Fruit fly (Drosophila melanogaster) whole organism, embryonic: Measurements from ENCODE around the gene SamDC.

ENCODE experiments used
- Aef1 ChIP-seq: fragments of 200-800 bp; sonication (Bioruptor generic); IDR thresholded peaks from 3 replicates; pipeline ENCODE4 v1.3.6; 2022; ENCODE audit warnings: missing biosample characterization, missing genetic modification characterization
- Atf3 ChIP-seq: fragments of 200-800 bp; sonication (Bioruptor generic); optimal IDR thresholded peaks from 3 replicates; lab custom pipeline; 2016; ENCODE audit warnings: missing biosample characterization, missing genetic modification characterization
- Atf6 ChIP-seq: fragments of 200-800 bp; sonication (Bioruptor generic); IDR thresholded peaks from 2 replicates; pipeline ENCODE4 v1.3.6; 2022; ENCODE audit warnings: missing biosample characterization, missing genetic modification characterization
- CG12219 ChIP-seq: fragments of 200-800 bp; sonication (Bioruptor generic); optimal IDR thresholded peaks from 3 replicates; lab custom pipeline; 2018; ENCODE audit warnings: missing biosample characterization, mild to moderate bottlenecking, missing genetic modification characterization
- CG14667 ChIP-seq: fragments of 200-800 bp; sonication (Bioruptor generic); IDR thresholded peaks from 2 replicates; pipeline ENCODE4 v1.3.6; 2022; ENCODE audit warnings: missing biosample characterization, missing genetic modification characterization
- CG14710 ChIP-seq: fragments of 200-800 bp; sonication (Bioruptor generic); optimal IDR thresholded peaks from 3 replicates; lab custom pipeline; 2019; ENCODE audit warnings: missing biosample characterization, mild to moderate bottlenecking, missing genetic modification characterization, moderate library complexity
- CG15011 ChIP-seq: fragments of 200-800 bp; sonication (Bioruptor generic); optimal IDR thresholded peaks from 3 replicates; lab custom pipeline; 2018; ENCODE audit warnings: missing biosample characterization, mild to moderate bottlenecking, missing genetic modification characterization
- CG1602 ChIP-seq: fragments of 200-800 bp; sonication (Bioruptor generic); optimal IDR thresholded peaks from 3 replicates; lab custom pipeline; 2016; ENCODE audit warnings: missing biosample characterization, missing genetic modification characterization
- CG17802 ChIP-seq: fragments of 200-800 bp; sonication (Bioruptor generic); optimal IDR thresholded peaks from 2 replicates; lab custom pipeline; 2018; ENCODE audit warnings: missing biosample characterization, mild to moderate bottlenecking, missing genetic modification characterization, moderate library complexity
- CG17829 ChIP-seq: fragments of 200-800 bp; optimal IDR thresholded peaks from 2 replicates; lab custom pipeline; 2019; ENCODE audit warnings: missing biosample characterization, mild to moderate bottlenecking, missing genetic modification characterization, moderate library complexity
- CG18262 ChIP-seq: fragments of 200-800 bp; optimal IDR thresholded peaks from 3 replicates; lab custom pipeline; 2019; ENCODE audit warnings: missing biosample characterization, mild to moderate bottlenecking, missing genetic modification characterization, moderate library complexity
- CG2116 ChIP-seq: fragments of 200-800 bp; sonication (Bioruptor generic); optimal IDR thresholded peaks from 3 replicates; lab custom pipeline; 2018; ENCODE audit warnings: missing biosample characterization, mild to moderate bottlenecking, missing genetic modification characterization
- CG2678 ChIP-seq: fragments of 200-800 bp; sonication (Bioruptor generic); optimal IDR thresholded peaks from 3 replicates; lab custom pipeline; 2019; ENCODE audit warnings: missing biosample characterization, mild to moderate bottlenecking, missing genetic modification characterization, moderate library complexity
- CG34376 ChIP-seq: fragments of 200-800 bp; sonication (Bioruptor generic); optimal IDR thresholded peaks from 2 replicates; lab custom pipeline; 2018; ENCODE audit warnings: missing biosample characterization, mild to moderate bottlenecking, missing genetic modification characterization
- CG3726 ChIP-seq: fragments of 200-800 bp; sonication (Bioruptor generic); IDR thresholded peaks from 3 replicates; pipeline ENCODE4, ENCODE4 v1.3.6; 2022; ENCODE audit warnings: missing biosample characterization, missing genetic modification characterization
- CG4707 ChIP-seq: fragments of 200-800 bp; sonication (Bioruptor generic); optimal IDR thresholded peaks from 2 replicates; lab custom pipeline; 2018; ENCODE audit warnings: missing biosample characterization, mild to moderate bottlenecking, missing genetic modification characterization, moderate library complexity
- CG5180 ChIP-seq: fragments of 200-800 bp; sonication (Bioruptor generic); optimal IDR thresholded peaks from 3 replicates; lab custom pipeline; 2017; ENCODE audit warnings: missing biosample characterization, missing genetic modification characterization, mild to moderate bottlenecking, moderate library complexity, missing genetic modification reagents
- CG6654 ChIP-seq: fragments of 200-800 bp; sonication (Bioruptor generic); optimal IDR thresholded peaks from 2 replicates; lab custom pipeline; 2017; ENCODE audit warnings: missing biosample characterization, mild to moderate bottlenecking, missing genetic modification characterization
- CG6765 ChIP-seq: fragments of 200-800 bp; sonication (Bioruptor generic); optimal IDR thresholded peaks from 3 replicates; lab custom pipeline; 2017; ENCODE audit warnings: missing biosample characterization, mild to moderate bottlenecking, missing genetic modification characterization
- CG7786 ChIP-seq: fragments of 200-800 bp; sonication (Bioruptor generic); optimal IDR thresholded peaks from 2 replicates; lab custom pipeline; 2016; ENCODE audit warnings: missing biosample characterization, missing genetic modification characterization
- CG7987 ChIP-seq: fragments of 200-800 bp; sonication (Bioruptor generic); optimal IDR thresholded peaks from 2 replicates; lab custom pipeline; 2018; ENCODE audit warnings: missing biosample characterization, mild to moderate bottlenecking, missing genetic modification characterization, moderate library complexity
- CG8281 ChIP-seq: fragments of 200-800 bp; sonication (Bioruptor generic); optimal IDR thresholded peaks from 2 replicates; lab custom pipeline; 2018; ENCODE audit warnings: missing biosample characterization, mild to moderate bottlenecking, missing genetic modification characterization, moderate library complexity
- CG9215 ChIP-seq: fragments of 200-800 bp; sonication (Bioruptor generic); IDR thresholded peaks from 2 replicates; pipeline ENCODE4 v1.3.6; 2022; ENCODE audit warnings: missing biosample characterization, missing genetic modification characterization
- Camta ChIP-seq: fragments of 200-800 bp; sonication (Bioruptor generic); optimal IDR thresholded peaks from 2 replicates; lab custom pipeline; 2016; ENCODE audit warnings: missing biosample characterization, missing genetic modification characterization
- D19A ChIP-seq: fragments of 200-800 bp; optimal IDR thresholded peaks from 3 replicates; lab custom pipeline; 2019; ENCODE audit warnings: missing biosample characterization, mild to moderate bottlenecking, missing genetic modification characterization, moderate library complexity
- Dbx ChIP-seq: fragments of 200-800 bp; sonication (Bioruptor generic); IDR thresholded peaks from 3 replicates; pipeline ENCODE4 v1.3.6; 2022; ENCODE audit warnings: missing biosample characterization, missing genetic modification characterization
- E2f2 ChIP-seq: fragments of 200-800 bp; sonication (Bioruptor generic); IDR thresholded peaks from 2 replicates; pipeline ENCODE4 v1.3.6; 2022; ENCODE audit warnings: missing biosample characterization, missing genetic modification characterization
- Eip74EF ChIP-seq, 2 experiments: fragments of 200-800 bp in 1 of 2; fragments of >200 bp in 1 of 2; sonication (Bioruptor generic) in 1 of 2; optimal IDR thresholded peaks; 2 replicates each; lab custom pipeline; 2017 to 2019; ENCODE audit warnings: missing biosample characterization in 2 of 2, missing genetic modification characterization in 2 of 2, mild to moderate bottlenecking in 1 of 2, moderate library complexity in 1 of 2
- Hmx ChIP-seq: fragments of 200-800 bp; sonication (Bioruptor generic); optimal IDR thresholded peaks from 2 replicates; lab custom pipeline; 2016; ENCODE audit warnings: missing biosample characterization, missing genetic modification characterization
- Lhr ChIP-seq: fragments of 200-800 bp; sonication (Bioruptor generic); optimal IDR thresholded peaks from 3 replicates; lab custom pipeline; 2017; ENCODE audit warnings: mild to moderate bottlenecking, missing biosample characterization, missing genetic modification reagents, missing genetic modification characterization
- Max ChIP-seq: fragments of 200-800 bp; sonication (Bioruptor generic); optimal IDR thresholded peaks from 2 replicates; lab custom pipeline; 2016; ENCODE audit warnings: missing biosample characterization, mild to moderate bottlenecking, missing genetic modification characterization
- Spps ChIP-seq: fragments of 200-800 bp; sonication (Bioruptor generic); optimal IDR thresholded peaks from 2 replicates; lab custom pipeline; 2018; ENCODE audit warnings: missing biosample characterization, mild to moderate bottlenecking, missing genetic modification characterization
- TFAM ChIP-seq: fragments of 200-800 bp; sonication (Bioruptor generic); optimal IDR thresholded peaks from 2 replicates; lab custom pipeline; 2017; ENCODE audit warnings: missing biosample characterization, missing genetic modification characterization, inconsistent platforms
- Usf ChIP-seq: fragments of 200-800 bp; sonication (Bioruptor generic); optimal IDR thresholded peaks from 2 replicates; lab custom pipeline; 2017; ENCODE audit warnings: missing genotype, missing biosample characterization, missing genetic modification characterization
- ab ChIP-seq: fragments of 200-800 bp; sonication (Bioruptor generic); optimal IDR thresholded peaks from 2 replicates; lab custom pipeline; 2016; ENCODE audit warnings: missing biosample characterization, missing genetic modification characterization
- bowl ChIP-seq: fragments of 200-800 bp; sonication (Bioruptor generic); IDR thresholded peaks from 2 replicates; pipeline ENCODE4 v1.3.6; 2022; ENCODE audit warnings: missing biosample characterization, missing genetic modification characterization
- caup ChIP-seq: fragments of 200-800 bp; sonication (Bioruptor generic); optimal IDR thresholded peaks from 3 replicates; lab custom pipeline; 2017; ENCODE audit warnings: missing biosample characterization, mild to moderate bottlenecking, missing genetic modification characterization, moderate library complexity; ENCODE audit not compliant: severe bottlenecking
- ftz-f1 ChIP-seq: fragments of 200-800 bp; sonication (Bioruptor generic); optimal IDR thresholded peaks from 2 replicates; lab custom pipeline; 2016; ENCODE audit warnings: missing biosample characterization, missing genetic modification characterization
- lbe ChIP-seq: fragments of 200-800 bp; sonication (Bioruptor generic); optimal IDR thresholded peaks from 2 replicates; lab custom pipeline; 2016; ENCODE audit warnings: missing biosample characterization, mild to moderate bottlenecking, missing genetic modification characterization
- nerfin-1 ChIP-seq: fragments of 200-800 bp; sonication (Bioruptor generic); optimal IDR thresholded peaks from 3 replicates; lab custom pipeline; 2019; ENCODE audit warnings: missing biosample characterization, mild to moderate bottlenecking, missing genetic modification characterization, moderate library complexity
- pzg ChIP-seq: fragments of 200-800 bp; sonication (Bioruptor generic); optimal IDR thresholded peaks from 3 replicates; lab custom pipeline; 2018; ENCODE audit warnings: missing biosample characterization, mild to moderate bottlenecking, missing genetic modification characterization, moderate library complexity
- sc ChIP-seq, 3 experiments: fragments of >200 bp in 2 of 3; fragments of 200-800 bp in 1 of 3; sonication (Bioruptor generic) in 1 of 3; optimal IDR thresholded peaks; 2 replicates in 2 of 3; 3 replicates in 1 of 3; lab custom pipeline; 2017; ENCODE audit warnings: mild to moderate bottlenecking in 1 of 3, missing biosample characterization in 1 of 3, missing genetic modification characterization in 1 of 3, missing genetic modification reagents in 1 of 3
- scrt ChIP-seq: fragments of 200-800 bp; sonication (Bioruptor generic); optimal IDR thresholded peaks from 2 replicates; lab custom pipeline; 2018; ENCODE audit warnings: missing biosample characterization, mild to moderate bottlenecking, missing genetic modification characterization, moderate library complexity
- tll ChIP-seq, 2 experiments: fragments of 200-800 bp in 1 of 2; fragments of >200 bp in 1 of 2; sonication (Bioruptor generic) in 1 of 2; optimal IDR thresholded peaks; 2 replicates each; lab custom pipeline; 2017 to 2019; ENCODE audit warnings: missing biosample characterization in 2 of 2, missing genetic modification characterization in 2 of 2, mild to moderate bottlenecking in 1 of 2, moderate library complexity in 1 of 2
- tup ChIP-seq: fragments of 200-800 bp; sonication (Bioruptor generic); optimal IDR thresholded peaks from 2 replicates; lab custom pipeline; 2016; ENCODE audit warnings: missing biosample characterization, mild to moderate bottlenecking, missing genetic modification characterization, moderate library complexity
- unc-4 ChIP-seq: fragments of 200-800 bp; sonication (Bioruptor generic); IDR thresholded peaks from 2 replicates; pipeline ENCODE4 v1.3.6; 2022; ENCODE audit warnings: missing biosample characterization, missing genetic modification characterization; ENCODE audit not compliant: partially characterized antibody

SamDC gene

DNA sequence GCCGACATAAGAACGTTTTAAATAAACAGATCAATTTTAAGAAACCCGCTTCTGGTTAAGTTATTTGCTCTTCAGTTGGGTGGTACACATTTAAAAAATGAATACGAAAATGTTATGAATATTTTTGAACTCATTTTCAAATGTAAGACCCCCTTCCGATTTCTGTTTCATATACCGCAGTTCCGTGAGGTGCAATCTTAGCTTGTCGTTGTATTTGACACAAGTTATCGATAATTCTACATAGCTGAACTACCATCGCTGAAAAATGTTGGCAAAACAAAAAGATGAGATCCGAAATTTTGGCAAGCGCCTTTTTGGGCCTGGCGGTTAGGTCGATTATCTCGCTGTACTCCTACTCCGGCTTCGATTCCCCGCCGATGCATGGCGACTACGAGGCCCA lies 40.6 kb downstream of the SamDC start, which contains the start of gene gny (continued):
- peak; percentile 81 for TF ChIP-seq pzg

DNA sequence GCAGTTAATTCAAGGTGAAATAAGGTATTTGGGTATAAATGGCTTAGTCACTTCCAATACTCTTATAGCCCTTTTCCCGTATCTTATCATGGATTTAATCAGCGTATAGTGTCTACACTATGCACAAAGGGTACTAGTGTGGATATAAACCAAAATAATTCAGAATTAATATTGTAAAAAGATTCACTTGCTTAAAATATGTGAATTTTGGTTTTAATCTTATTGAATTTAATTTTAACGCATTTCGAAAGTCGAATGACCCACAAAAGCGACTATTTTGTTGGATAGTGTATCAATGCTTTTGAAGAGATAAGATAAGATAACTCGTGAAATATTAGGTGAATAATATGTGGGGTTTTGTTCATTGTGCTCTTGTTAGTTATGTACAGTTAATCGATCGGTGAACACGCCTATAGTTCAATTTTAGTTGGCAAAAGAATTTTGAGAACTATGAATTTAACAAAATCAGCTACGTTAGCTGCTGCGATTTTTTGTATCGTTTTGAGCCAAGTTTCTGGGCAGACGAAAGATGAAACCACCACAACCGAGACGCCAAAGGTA lies 42.7 kb downstream of the SamDC start, which contains the start of gene CG5096:
Gene CG5096 (plus strand): TSS at position 374 of the 561 bp plus-strand sequence.
- TF ChIP-seq Aef1 (GFP tag; lab: Robert Waterston, UW) (peak; percentile 88), CG34376 (GFP tag; lab: Kevin White, UChicago) (peak; percentile 83), tup (GFP tag; lab: Kevin White, UChicago) (peak; percentile 59), CG7786 (GFP tag; lab: Kevin White, UChicago) (peak; percentile 84), ab (GFP tag; lab: Kevin White, UChicago) (no peak), CG9215 (GFP tag; lab: Robert Waterston, UW) (no peak; the same call in none of the 2 replicates), bowl (peak; percentile 53; the same call in 1 of the 2 replicates), Lhr (GFP tag; lab: Kevin White, UChicago) (no peak), sc (optimal IDR thresholded peaks at IDR 0.05; lab: Kevin White, UChicago) (no peak), sc (GFP tag; optimal IDR thresholded peaks at IDR 0.05; lab: Kevin White, UChicago) (peak; percentile 51), D19A (tag; lab: Kevin White, UChicago) (peak; percentile 96), Atf6 (GFP tag; lab: Robert Waterston, UW) (peak; percentile 95), E2f2 (peak; percentile 74), CG6654 (GFP tag; lab: Kevin White, UChicago) (peak; percentile 64), CG17802 (tag; lab: Kevin White, UChicago) (peak; percentile 45), Usf (peak; percentile 49), CG15011 (GFP tag; lab: Kevin White, UChicago) (peak; percentile 84), unc-4 (GFP tag; lab: Robert Waterston, UW) (no peak), CG14710 (tag; lab: Kevin White, UChicago) (peak; percentile 67), CG7987 (GFP tag; lab: Kevin White, UChicago) (peak; percentile 80), Hmx (GFP tag; lab: Kevin White, UChicago) (peak; percentile 69), tll (GFP tag; optimal IDR thresholded peaks at IDR 0.05; lab: Kevin White, UChicago) (no peak), nerfin-1 (tag; lab: Kevin White, UChicago) (peak; percentile 82), Dbx (GFP tag; lab: Robert Waterston, UW) (peak; percentile 94), Eip74EF (GFP tag; optimal IDR thresholded peaks at IDR 0.05; lab: Kevin White, UChicago) (peak in 1 of 2 experiments; percentile 87), Atf3 (GFP tag; lab: Kevin White, UChicago) (peak; percentile 37), scrt (GFP tag; lab: Kevin White, UChicago) (peak; percentile 90), CG12219 (GFP tag; lab: Kevin White, UChicago) (peak; percentile 89), CG8281 (peak; percentile 72), CG2678 (tag; lab: Kevin White, UChicago) (peak; percentile 97), CG18262 (peak; percentile 87), TFAM (GFP tag; lab: Kevin White, UChicago) (no peak), CG17829 (peak; percentile 88), lbe (GFP tag; lab: Kevin White, UChicago) (peak; percentile 62), CG1602 (GFP tag; lab: Kevin White, UChicago) (peak; percentile 76), CG6765 (GFP tag; lab: Kevin White, UChicago) (peak; percentile 83), Max (GFP tag; lab: Kevin White, UChicago) (peak; percentile 70), ftz-f1 (GFP tag; lab: Kevin White, UChicago) (peak; percentile 29), CG4707 (GFP tag; lab: Kevin White, UChicago) (peak; percentile 64), Camta (GFP tag; lab: Kevin White, UChicago) (peak; percentile 78), CG2116 (GFP tag; lab: Kevin White, UChicago) (peak; percentile 49), CG5180 (GFP tag; lab: Kevin White, UChicago) (peak; percentile 78), caup (GFP tag; lab: Kevin White, UChicago) (peak; percentile 93), CG3726 (GFP tag; lab: Robert Waterston, UW) (peak; percentile 48; the same call in 1 of the 3 replicates), Spps (tag; lab: Kevin White, UChicago) (peak; percentile 67), CG14667 (no peak; the same call in 1 of the 2 replicates)
